Fruit fly (Drosophila melanogaster): ENCODE results near the gene CG44261.
A peak's percentile ranks its signal among the peaks of the same experiment; 100 is the strongest.

Gene CG44261

dm6 chr3R:9399951-9400392 lies 8.0 kb downstream of the CG44261 start, which contains the start of gene CG34117:
Gene CG34117, minus strand, starts transcription at chr3R:9400053.
- peak; percentile 88 for TF ChIP-seq CG17801 (GFP tag; optimal IDR thresholded peaks at IDR 0.05; ENCODE audit: partially characterized antibody)

dm6 chr3R:9399074-9399473 lies 8.9 kb downstream of the CG44261 start:
- TF ChIP-seq CG17801 (GFP tag; optimal IDR thresholded peaks at IDR 0.05; ENCODE audit: partially characterized antibody): no peak

- no peak for TF ChIP-seq CG17801 (GFP tag; optimal IDR thresholded peaks at IDR 0.05; ENCODE audit: partially characterized antibody)
Measured at dm6 chr3R:9397890-9398289, 10.1 kb downstream of the CG44261 start, which contains the start of gene Or85f. Gene Or85f, plus strand, starts transcription at chr3R:9398190.

dm6 chr3R:9395998-9396397 lies 12.0 kb downstream of the CG44261 start:
- no peak for TF ChIP-seq CG17801 (GFP tag; optimal IDR thresholded peaks at IDR 0.05; ENCODE audit: partially characterized antibody)

- peak; percentile 37 for TF ChIP-seq CG17801 (GFP tag; optimal IDR thresholded peaks at IDR 0.05; ENCODE audit: partially characterized antibody)
Measured at dm6 chr3R:9394385-9395042, 13.5 kb downstream of the CG44261 start, which contains the start of gene FER. Gene FER, minus strand, starts transcription at chr3R:9394546.

dm6 chr3R:9393542-9394025 lies 14.4 kb downstream of the CG44261 start:
- no peak for TF ChIP-seq CG17801 (GFP tag; optimal IDR thresholded peaks at IDR 0.05; ENCODE audit: partially characterized antibody)

dm6 chr3R:9392421-9392820 lies 15.5 kb downstream of the CG44261 start:
- no peak for TF ChIP-seq CG17801 (GFP tag; optimal IDR thresholded peaks at IDR 0.05; ENCODE audit: partially characterized antibody)

- no peak for TF ChIP-seq CG17801 (GFP tag; optimal IDR thresholded peaks at IDR 0.05; ENCODE audit: partially characterized antibody)
Measured at dm6 chr3R:9390201-9390600, 17.8 kb downstream of the CG44261 start.

dm6 chr3R:9388972-9389371 lies 19.0 kb downstream of the CG44261 start:
- peak; percentile 21 for TF ChIP-seq CG17801 (GFP tag; optimal IDR thresholded peaks at IDR 0.05; ENCODE audit: partially characterized antibody)

- no peak for TF ChIP-seq CG17801 (GFP tag; optimal IDR thresholded peaks at IDR 0.05; ENCODE audit: partially characterized antibody)
Measured at dm6 chr3R:9388321-9388720, 19.6 kb downstream of the CG44261 start.

dm6 chr3R:9387634-9388033 lies 20.3 kb downstream of the CG44261 start:
- TF ChIP-seq CG17801 (GFP tag; optimal IDR thresholded peaks at IDR 0.05; ENCODE audit: partially characterized antibody): no peak

dm6 chr3R:9385987-9386386 lies 22.0 kb downstream of the CG44261 start:
- no peak for TF ChIP-seq CG17801 (GFP tag; optimal IDR thresholded peaks at IDR 0.05; ENCODE audit: partially characterized antibody)

- TF ChIP-seq CG17801 (GFP tag; optimal IDR thresholded peaks at IDR 0.05; ENCODE audit: partially characterized antibody): no peak
Measured at dm6 chr3R:9380970-9381369, 27.0 kb downstream of the CG44261 start.

- TF ChIP-seq CG17801 (GFP tag; optimal IDR thresholded peaks at IDR 0.05; ENCODE audit: partially characterized antibody): no peak
Measured at dm6 chr3R:9378644-9379411, 29.1 kb downstream of the CG44261 start.

- TF ChIP-seq CG17801 (GFP tag; optimal IDR thresholded peaks at IDR 0.05; ENCODE audit: partially characterized antibody): no peak
Measured at dm6 chr3R:9376789-9377188, 31.2 kb downstream of the CG44261 start.

- no peak for TF ChIP-seq CG17801 (GFP tag; optimal IDR thresholded peaks at IDR 0.05; ENCODE audit: partially characterized antibody)
Measured at dm6 chr3R:9370413-9370812, 37.6 kb downstream of the CG44261 start.

Measured in ovary, adult (tissue).